Fruit fly (Drosophila melanogaster) whole organism, embryonic: ENCODE measurements around the gene Npc2f.

Experiments
- B-H2 ChIP-seq: fragments of 200-800 bp; sonication (Bioruptor generic); optimal IDR thresholded peaks from 2 replicates; lab custom pipeline; 2018; ENCODE audit warnings: missing biosample characterization, mild to moderate bottlenecking, missing genetic modification characterization
- CG10543 ChIP-seq: fragments of 200-800 bp; sonication (Bioruptor generic); optimal IDR thresholded peaks from 3 replicates; lab custom pipeline; 2017; ENCODE audit warnings: missing biosample characterization, mild to moderate bottlenecking, missing genetic modification characterization, moderate library complexity
- CG1233 ChIP-seq: fragments of 200-800 bp; sonication (Bioruptor generic); optimal IDR thresholded peaks from 4 replicates; lab custom pipeline; 2018; ENCODE audit warnings: missing biosample characterization, mild to moderate bottlenecking, missing genetic modification characterization
- CG15011 ChIP-seq: fragments of 200-800 bp; sonication (Bioruptor generic); optimal IDR thresholded peaks from 3 replicates; lab custom pipeline; 2018; ENCODE audit warnings: missing biosample characterization, mild to moderate bottlenecking, missing genetic modification characterization
- CG15479 ChIP-seq: fragments of 200-800 bp; sonication (Bioruptor generic); optimal IDR thresholded peaks from 3 replicates; lab custom pipeline; 2019; ENCODE audit warnings: missing biosample characterization, mild to moderate bottlenecking, missing genetic modification characterization, moderate library complexity
- CG1603 ChIP-seq: fragments of 200-800 bp; sonication (Bioruptor generic); optimal IDR thresholded peaks from 2 replicates; lab custom pipeline; 2019; ENCODE audit warnings: missing biosample characterization, mild to moderate bottlenecking, missing genetic modification characterization, moderate library complexity
- CG1647 ChIP-seq: fragments of 200-800 bp; sonication (Bioruptor generic); optimal IDR thresholded peaks from 3 replicates; lab custom pipeline; 2016; ENCODE audit warnings: missing biosample characterization, missing genetic modification characterization
- CG16813 ChIP-seq: fragments of 200-800 bp; sonication (Bioruptor generic); IDR thresholded peaks from 3 replicates; pipeline ENCODE4 v1.3.6; 2022; ENCODE audit warnings: missing biosample characterization, missing genetic modification characterization; ENCODE audit not compliant: partially characterized antibody
- CG16863 ChIP-seq: fragments of 200-800 bp; sonication (Bioruptor generic); optimal IDR thresholded peaks from 3 replicates; lab custom pipeline; 2016; ENCODE audit warnings: missing biosample characterization, missing genetic modification characterization
- CG17829 ChIP-seq: fragments of 200-800 bp; optimal IDR thresholded peaks from 2 replicates; lab custom pipeline; 2019; ENCODE audit warnings: missing biosample characterization, mild to moderate bottlenecking, missing genetic modification characterization, moderate library complexity
- CG18011 ChIP-seq: fragments of 200-800 bp; sonication (Bioruptor generic); optimal IDR thresholded peaks from 2 replicates; lab custom pipeline; 2017; ENCODE audit warnings: missing biosample characterization, missing genetic modification characterization, mild to moderate bottlenecking, moderate library complexity, missing genotype
- CG1832 ChIP-seq: fragments of 200-800 bp; sonication (Bioruptor generic); optimal IDR thresholded peaks from 2 replicates; lab custom pipeline; 2017; ENCODE audit warnings: missing biosample characterization, mild to moderate bottlenecking, missing genetic modification characterization, inconsistent platforms
- CG2712 ChIP-seq: fragments of 200-800 bp; optimal IDR thresholded peaks from 3 replicates; lab custom pipeline; 2019; ENCODE audit warnings: missing biosample characterization, mild to moderate bottlenecking, missing genetic modification characterization, moderate library complexity
- CG3065 ChIP-seq: fragments of 200-800 bp; sonication (Bioruptor generic); optimal IDR thresholded peaks from 2 replicates; lab custom pipeline; 2016; ENCODE audit warnings: missing biosample characterization, missing genetic modification characterization
- CG33213 ChIP-seq: fragments of 200-800 bp; sonication (Bioruptor generic); optimal IDR thresholded peaks from 3 replicates; lab custom pipeline; 2016; ENCODE audit warnings: missing biosample characterization, missing genetic modification characterization
- CG4360 ChIP-seq: fragments of 200-800 bp; sonication (Bioruptor generic); IDR thresholded peaks from 2 replicates; pipeline ENCODE4 v1.3.6; 2022; ENCODE audit warnings: missing biosample characterization, missing genetic modification characterization
- CG43689 ChIP-seq: fragments of 200-800 bp; sonication (Bioruptor generic); IDR thresholded peaks from 2 replicates; pipeline ENCODE4 v1.3.6; 2022; ENCODE audit warnings: missing biosample characterization, missing genetic modification characterization
- CG6813 ChIP-seq: fragments of 200-800 bp; sonication (Bioruptor generic); optimal IDR thresholded peaks from 2 replicates; lab custom pipeline; 2017; ENCODE audit warnings: missing biosample characterization, missing genetic modification characterization, mild to moderate bottlenecking, moderate library complexity, missing genetic modification reagents
- H15 ChIP-seq: fragments of 200-800 bp; sonication (Bioruptor generic); IDR thresholded peaks from 3 replicates; pipeline ENCODE4 v1.3.6; 2022; ENCODE audit warnings: missing biosample characterization, missing genetic modification characterization
- Hmr ChIP-seq: fragments of 200-800 bp; sonication (Bioruptor generic); optimal IDR thresholded peaks from 3 replicates; lab custom pipeline; 2017; ENCODE audit warnings: mild to moderate bottlenecking, missing biosample characterization, missing genetic modification reagents, missing genetic modification characterization
- Hr78 ChIP-seq, 2 experiments: fragments of 200-800 bp in 1 of 2; fragments of >200 bp in 1 of 2; sonication (Bioruptor generic) in 1 of 2; optimal IDR thresholded peaks; 2 replicates each; lab custom pipeline; 2017 to 2019; ENCODE audit warnings: missing biosample characterization in 2 of 2, missing genetic modification characterization in 2 of 2, mild to moderate bottlenecking in 1 of 2, moderate library complexity in 1 of 2
- Hsf ChIP-seq: fragments of 200-800 bp; sonication (Bioruptor generic); optimal IDR thresholded peaks from 3 replicates; lab custom pipeline; 2016; ENCODE audit warnings: missing biosample characterization, missing genetic modification characterization
- MESR4 ChIP-seq: fragments of 200-800 bp; sonication (Bioruptor generic); optimal IDR thresholded peaks from 2 replicates; lab custom pipeline; 2018; ENCODE audit warnings: missing biosample characterization, mild to moderate bottlenecking, missing genetic modification characterization, moderate library complexity
- NK7.1 ChIP-seq: fragments of 200-800 bp; sonication (Bioruptor generic); optimal IDR thresholded peaks from 3 replicates; lab custom pipeline; 2016; ENCODE audit warnings: missing biosample characterization, missing genetic modification characterization
- Nf-YC ChIP-seq: fragments of 200-800 bp; optimal IDR thresholded peaks from 3 replicates; lab custom pipeline; 2019; ENCODE audit warnings: missing biosample characterization, mild to moderate bottlenecking, missing genetic modification characterization, moderate library complexity
- Oaz ChIP-seq: fragments of 200-800 bp; sonication (Bioruptor generic); IDR thresholded peaks from 2 replicates; pipeline ENCODE4 v1.3.6; 2022; ENCODE audit warnings: missing biosample characterization, missing genetic modification characterization
- Rfx ChIP-seq: fragments of 200-800 bp; sonication (Bioruptor generic); IDR thresholded peaks from 2 replicates; pipeline ENCODE4 v1.3.6; 2022; ENCODE audit warnings: missing biosample characterization, missing genetic modification characterization
- Six4 ChIP-seq: fragments of 200-800 bp; sonication (Bioruptor generic); optimal IDR thresholded peaks from 2 replicates; lab custom pipeline; 2016; ENCODE audit warnings: missing biosample characterization, missing genetic modification characterization
- Stat92E ChIP-seq, 3 experiments: fragments of >200 bp in 2 of 3; fragments of 200-800 bp in 1 of 3; sonication (Bioruptor generic) in 1 of 3; optimal IDR thresholded peaks; 2 replicates each; lab custom pipeline; 2017 to 2019; ENCODE audit warnings: missing biosample characterization in 3 of 3, missing genetic modification characterization in 3 of 3, mild to moderate bottlenecking in 1 of 3, moderate library complexity in 1 of 3
- al ChIP-seq: fragments of 200-800 bp; sonication (Bioruptor generic); IDR thresholded peaks from 2 replicates; pipeline ENCODE4 v1.3.6; 2022; ENCODE audit warnings: missing biosample characterization, missing genetic modification characterization
- aop ChIP-seq: fragments of 200-800 bp; sonication (Bioruptor generic); IDR thresholded peaks from 2 replicates; pipeline ENCODE4 v1.3.6; 2022; ENCODE audit warnings: missing biosample characterization, missing genetic modification characterization
- az2 ChIP-seq: fragments of 200-800 bp; sonication (Bioruptor generic); optimal IDR thresholded peaks from 3 replicates; lab custom pipeline; 2016; ENCODE audit warnings: missing biosample characterization, missing genetic modification characterization
- bbx ChIP-seq: fragments of 200-800 bp; sonication (Bioruptor generic); IDR thresholded peaks from 2 replicates; pipeline ENCODE4 v1.3.6; 2022; ENCODE audit warnings: missing biosample characterization, missing genetic modification characterization; ENCODE audit not compliant: partially characterized antibody
- bcd ChIP-seq: fragments of 200-800 bp; sonication (Bioruptor generic); optimal IDR thresholded peaks from 2 replicates; lab custom pipeline; 2017; ENCODE audit warnings: missing biosample characterization, mild to moderate bottlenecking, missing genetic modification characterization
- ci ChIP-seq: fragments of 200-800 bp; sonication (Bioruptor generic); IDR thresholded peaks from 3 replicates; pipeline ENCODE4 v1.3.6; 2022; ENCODE audit warnings: missing biosample characterization, missing genetic modification characterization
- corto ChIP-seq: fragments of 200-800 bp; sonication (Bioruptor generic); optimal IDR thresholded peaks from 2 replicates; lab custom pipeline; 2016; ENCODE audit warnings: missing biosample characterization, mild to moderate bottlenecking, missing genetic modification characterization, moderate library complexity
- lola ChIP-seq, 3 experiments: fragments of >200 bp in 2 of 3; fragments of 200-800 bp in 1 of 3; sonication (Bioruptor generic) in 1 of 3; optimal IDR thresholded peaks; 2 replicates each; lab custom pipeline; 2017 to 2019; ENCODE audit warnings: missing biosample characterization in 3 of 3, missing genetic modification characterization in 3 of 3, mild to moderate bottlenecking in 1 of 3, moderate library complexity in 1 of 3
- nerfin-2 ChIP-seq: fragments of 200-800 bp; sonication (Bioruptor generic); IDR thresholded peaks from 2 replicates; pipeline ENCODE4 v1.3.6; 2022; ENCODE audit warnings: missing biosample characterization, missing genetic modification characterization; ENCODE audit not compliant: partially characterized antibody
- org-1 ChIP-seq: fragments of 200-800 bp; sonication (Bioruptor generic); optimal IDR thresholded peaks from 2 replicates; lab custom pipeline; 2017; ENCODE audit warnings: missing biosample characterization, missing genetic modification characterization
- otp ChIP-seq: fragments of 200-800 bp; sonication (Bioruptor generic); IDR thresholded peaks from 3 replicates; pipeline ENCODE4, ENCODE4 v1.3.6; 2022; ENCODE audit warnings: missing biosample characterization, missing genetic modification characterization
- pb ChIP-seq: fragments of 200-800 bp; sonication (Bioruptor generic); optimal IDR thresholded peaks from 3 replicates; lab custom pipeline; 2016; ENCODE audit warnings: missing biosample characterization, missing genetic modification characterization
- pnt ChIP-seq: fragments of 200-800 bp; sonication (Bioruptor generic); optimal IDR thresholded peaks from 3 replicates; lab custom pipeline; 2016; ENCODE audit warnings: missing biosample characterization, missing genetic modification characterization
- rib ChIP-seq: fragments of 200-800 bp; sonication (Bioruptor generic); IDR thresholded peaks from 2 replicates; pipeline ENCODE4 v1.3.6; 2022; ENCODE audit warnings: missing biosample characterization, missing genetic modification characterization
- seq ChIP-seq: fragments of 200-800 bp; sonication (Bioruptor generic); IDR thresholded peaks from 2 replicates; pipeline ENCODE4 v1.3.6; 2022; ENCODE audit warnings: missing biosample characterization, missing genetic modification characterization
- sisA ChIP-seq: fragments of 200-800 bp; sonication (Bioruptor generic); IDR thresholded peaks from 2 replicates; pipeline ENCODE4 v1.3.6; 2022; ENCODE audit warnings: missing biosample characterization, missing genetic modification characterization
- sna ChIP-seq: fragments of 200-800 bp; sonication (Bioruptor generic); IDR thresholded peaks from 2 replicates; pipeline ENCODE4 v1.3.6; 2022; ENCODE audit warnings: missing biosample characterization, missing genetic modification characterization; ENCODE audit not compliant: partially characterized antibody
- trem ChIP-seq: fragments of 200-800 bp; optimal IDR thresholded peaks from 3 replicates; lab custom pipeline; 2019; ENCODE audit warnings: missing biosample characterization, mild to moderate bottlenecking, missing genetic modification characterization, moderate library complexity
- ttk ChIP-seq: fragments of 200-800 bp; sonication (Bioruptor generic); IDR thresholded peaks from 2 replicates; pipeline ENCODE4 v2.1.2; 2022; ENCODE audit warnings: missing biosample characterization, missing genetic modification characterization
- tup ChIP-seq: fragments of 200-800 bp; sonication (Bioruptor generic); optimal IDR thresholded peaks from 2 replicates; lab custom pipeline; 2016; ENCODE audit warnings: missing biosample characterization, mild to moderate bottlenecking, missing genetic modification characterization, moderate library complexity
- zfh1 ChIP-seq: fragments of 200-800 bp; sonication (Bioruptor generic); IDR thresholded peaks from 3 replicates; pipeline ENCODE4 v1.3.6; 2022; ENCODE audit warnings: missing biosample characterization, missing genetic modification characterization

The Npc2f gene

dm6 chr3R:24188619-24189018 is 50.9 kb downstream of the Npc2f start, which contains the start of gene CG5515 (continued):
- TF ChIP-seq CG43689 (GFP tag; lab: Robert Waterston, UW) (no peak), CG16813 (GFP tag; lab: Robert Waterston, UW) (peak; percentile 64; the same call in 2 of the 3 replicates), CG15479 (GFP tag; lab: Kevin White, UChicago) (no peak), CG16863 (peak; percentile 71), CG1832 (GFP tag; lab: Kevin White, UChicago) (no peak), otp (GFP tag; lab: Robert Waterston, UW) (peak; percentile 29; the same call in 1 of the 3 replicates), B-H2 (GFP tag; lab: Kevin White, UChicago) (peak; percentile 75), Stat92E (GFP tag; optimal IDR thresholded peaks at IDR 0.05; lab: Kevin White, UChicago) (no peak), CG18011 (peak; percentile 66), lola (GFP tag; optimal IDR thresholded peaks at IDR 0.05; lab: Kevin White, UChicago) (peak in 1 of 3 experiments; percentile 84), zfh1 (GFP tag; lab: Robert Waterston, UW) (peak; percentile 81; the same call in 2 of the 3 replicates), CG10543 (GFP tag; lab: Kevin White, UChicago) (peak; percentile 54), tup (GFP tag; lab: Kevin White, UChicago) (peak; percentile 31), org-1 (no peak), corto (GFP tag; lab: Kevin White, UChicago) (peak; percentile 47), Hsf (GFP tag; lab: Kevin White, UChicago) (peak; percentile 90), bbx (peak; percentile 53; the same call in 1 of the 2 replicates), nerfin-2 (GFP tag; lab: Robert Waterston, UW) (peak; percentile 88), ci (GFP tag; lab: Robert Waterston, UW) (peak; percentile 91), trem (tag; lab: Kevin White, UChicago) (peak; percentile 54), CG1603 (peak; percentile 86), CG17829 (tag; lab: Kevin White, UChicago) (peak; percentile 66), Hmr (GFP tag; lab: Kevin White, UChicago) (no peak), CG3065 (no peak), rib (GFP tag; lab: Robert Waterston, UW) (no peak), Rfx (GFP tag; lab: Robert Waterston, UW) (peak; percentile 86), pb (peak; percentile 50), CG1233 (GFP tag; lab: Kevin White, UChicago) (peak; percentile 50), CG6813 (GFP tag; lab: Kevin White, UChicago) (no peak), Oaz (GFP tag; lab: Robert Waterston, UW) (peak; percentile 83), seq (no peak), Nf-YC (tag; lab: Kevin White, UChicago) (peak; percentile 58), pnt (GFP tag; lab: Kevin White, UChicago) (peak; percentile 68), CG15011 (GFP tag; lab: Kevin White, UChicago) (no peak), bcd (GFP tag; lab: Kevin White, UChicago) (peak; percentile 64), sisA (GFP tag; lab: Robert Waterston, UW) (peak; percentile 89), CG4360 (GFP tag; lab: Robert Waterston, UW) (no peak), H15 (GFP tag; lab: Robert Waterston, UW) (peak; percentile 86), Six4 (GFP tag; lab: Kevin White, UChicago) (peak; percentile 43), CG33213 (GFP tag; lab: Kevin White, UChicago) (peak; percentile 74), sna (GFP tag; lab: Robert Waterston, UW) (peak; percentile 91), CG2712 (tag; lab: Kevin White, UChicago) (peak; percentile 81), NK7.1 (GFP tag; lab: Kevin White, UChicago) (peak; percentile 29), CG1647 (GFP tag; lab: Kevin White, UChicago) (peak; percentile 68), al (GFP tag; lab: Robert Waterston, UW) (peak; percentile 72), az2 (GFP tag; lab: Kevin White, UChicago) (peak; percentile 63), Hr78 (GFP tag; optimal IDR thresholded peaks at IDR 0.05; lab: Kevin White, UChicago) (no peak), ttk (GFP tag; lab: Robert Waterston, UW) (peak; percentile 79), MESR4 (GFP tag; lab: Kevin White, UChicago) (peak; percentile 59), aop (peak; percentile 21; the same call in 1 of the 2 replicates)
